Worm (Caenorhabditis elegans) whole organism, L2 larva: ENCODE results near the gene nhr-218.

ENCODE experiments used
- C34F6.9 ChIP-seq: fragments of 150-350 bp; optimal IDR thresholded peaks from 2 replicates; lab custom pipeline; 2014; ENCODE audit warnings: missing biosample characterization, missing genetic modification characterization
- F13H6.1 ChIP-seq: sonication (generic microtip); optimal IDR thresholded peaks from 2 replicates; lab custom pipeline; 2016; ENCODE audit warnings: missing genetic modification characterization, missing compliant biosample characterization
- R02D3.7 ChIP-seq: fragments of 150-350 bp; optimal IDR thresholded peaks from 2 replicates; lab custom pipeline; 2014; ENCODE audit warnings: missing biosample characterization, missing genetic modification characterization
- ZK546.5 ChIP-seq: sonication (generic microtip); optimal IDR thresholded peaks from 2 replicates; lab custom pipeline; 2017; ENCODE audit warnings: missing biosample characterization, missing genetic modification characterization
- alr-1 ChIP-seq: fragments of 150-350 bp; optimal IDR thresholded peaks from 2 replicates; lab custom pipeline; 2014; ENCODE audit warnings: missing biosample characterization, missing genetic modification characterization
- aly-2 ChIP-seq: fragments of 150-350 bp; optimal IDR thresholded peaks from 2 replicates; lab custom pipeline; 2014; ENCODE audit warnings: missing biosample characterization, missing genetic modification characterization
- ama-1 ChIP-seq: fragments of 150-350 bp; optimal IDR thresholded peaks from 2 replicates; lab custom pipeline; 2018; ENCODE audit warnings: inconsistent platforms
- blmp-1 ChIP-seq: sonication (generic microtip); optimal IDR thresholded peaks from 2 replicates; lab custom pipeline; 2017; ENCODE audit warnings: missing genetic modification characterization, mild to moderate bottlenecking, missing compliant biosample characterization, antibody characterized with exemption, moderate library complexity; ENCODE audit not compliant: insufficient read depth
- ceh-16 ChIP-seq: fragments of 150-350 bp; optimal IDR thresholded peaks from 2 replicates; lab custom pipeline; 2014; ENCODE audit warnings: missing biosample characterization, missing genetic modification characterization
- ceh-82 ChIP-seq: fragments of 150-350 bp; optimal IDR thresholded peaks from 2 replicates; lab custom pipeline; 2014; ENCODE audit warnings: missing biosample characterization, missing genetic modification characterization
- crh-2 ChIP-seq: sonication (generic microtip); optimal IDR thresholded peaks from 2 replicates; lab custom pipeline; 2017; ENCODE audit warnings: missing biosample characterization, missing genetic modification characterization
- dmd-4 ChIP-seq: sonication (generic microtip); optimal IDR thresholded peaks from 2 replicates; lab custom pipeline; 2017; ENCODE audit warnings: missing biosample characterization, missing genetic modification characterization
- elt-3 ChIP-seq: sonication (generic microtip); optimal IDR thresholded peaks from 2 replicates; lab custom pipeline; 2017; ENCODE audit warnings: missing biosample characterization, missing genetic modification characterization
- fos-1 ChIP-seq: fragments of 150-350 bp; optimal IDR thresholded peaks from 2 replicates; lab custom pipeline; 2014; ENCODE audit warnings: missing biosample characterization, missing genetic modification characterization
- gmeb-1 ChIP-seq: fragments of 150-350 bp; optimal IDR thresholded peaks from 2 replicates; lab custom pipeline; 2014; ENCODE audit warnings: missing biosample characterization, missing genetic modification characterization
- lin-11 ChIP-seq: fragments of 150-350 bp; sonication (generic microtip); optimal IDR thresholded peaks from 2 replicates; lab custom pipeline; 2014; ENCODE audit warnings: missing biosample characterization, missing genetic modification characterization, inconsistent platforms, mixed read lengths
- lsy-2 ChIP-seq, 2 experiments: fragments of 150-350 bp in 1 of 2; sonication (generic microtip) in 1 of 2; optimal IDR thresholded peaks; 2 replicates each; lab custom pipeline; 2014 to 2017; ENCODE audit warnings: missing biosample characterization in 2 of 2, missing genetic modification characterization in 2 of 2
- mdl-1 ChIP-seq, 2 experiments: fragments of 150-350 bp in 1 of 2; sonication (generic microtip) in 1 of 2; optimal IDR thresholded peaks; 2 replicates each; lab custom pipeline; 2017; ENCODE audit warnings: missing biosample characterization in 2 of 2, missing genetic modification characterization in 2 of 2
- nhr-10 ChIP-seq: sonication (generic microtip); optimal IDR thresholded peaks from 2 replicates; lab custom pipeline; 2017; ENCODE audit warnings: missing biosample characterization, missing genetic modification characterization
- nhr-11 ChIP-seq: fragments of 150-350 bp; optimal IDR thresholded peaks from 2 replicates; lab custom pipeline; 2014; ENCODE audit warnings: missing biosample characterization, missing genetic modification characterization
- nhr-12 ChIP-seq: fragments of 150-350 bp; optimal IDR thresholded peaks from 2 replicates; lab custom pipeline; 2014; ENCODE audit warnings: missing biosample characterization, missing genetic modification characterization
- nhr-129 ChIP-seq: fragments of 150-350 bp; optimal IDR thresholded peaks from 2 replicates; lab custom pipeline; 2014; ENCODE audit warnings: missing biosample characterization, missing genetic modification characterization
- nhr-23 ChIP-seq: fragments of 150-350 bp; optimal IDR thresholded peaks from 2 replicates; lab custom pipeline; 2014; ENCODE audit warnings: missing biosample characterization, missing genetic modification reagents, missing genetic modification characterization
- nhr-237 ChIP-seq: fragments of 150-350 bp; optimal IDR thresholded peaks from 2 replicates; lab custom pipeline; 2014; ENCODE audit warnings: missing biosample characterization, missing genetic modification characterization
- nhr-6 ChIP-seq: fragments of 150-350 bp; optimal IDR thresholded peaks from 2 replicates; lab custom pipeline; 2014; ENCODE audit warnings: missing biosample characterization, missing genetic modification characterization
- nhr-77 ChIP-seq: fragments of 150-350 bp; optimal IDR thresholded peaks from 2 replicates; lab custom pipeline; 2014; ENCODE audit warnings: missing biosample characterization, missing genetic modification characterization
- peb-1 ChIP-seq: fragments of 150-350 bp; optimal IDR thresholded peaks from 2 replicates; lab custom pipeline; 2014; ENCODE audit warnings: missing biosample characterization, missing genetic modification characterization
- sem-4 ChIP-seq: fragments of 150-350 bp; optimal IDR thresholded peaks from 2 replicates; lab custom pipeline; 2014; ENCODE audit warnings: missing biosample characterization, missing genetic modification reagents, missing genetic modification characterization
- sma-3 ChIP-seq: sonication (generic microtip); optimal IDR thresholded peaks from 2 replicates; lab custom pipeline; 2016; ENCODE audit warnings: missing genetic modification reagents, missing genetic modification characterization, missing compliant biosample characterization
- sma-9 ChIP-seq, 2 experiments: fragments of 150-350 bp in 1 of 2; sonication (generic microtip) in 1 of 2; optimal IDR thresholded peaks; 2 replicates each; lab custom pipeline; 2014 to 2016; ENCODE audit warnings: missing genetic modification characterization in 2 of 2, mild to moderate bottlenecking in 1 of 2, missing biosample characterization in 1 of 2, missing compliant biosample characterization in 1 of 2, missing genetic modification reagents in 1 of 2, moderate library complexity in 1 of 2
- snpc-4 ChIP-seq: fragments of 150-350 bp; optimal IDR thresholded peaks from 2 replicates; lab custom pipeline; 2014; ENCODE audit warnings: missing biosample characterization, missing genetic modification characterization
- unc-39 ChIP-seq: fragments of 150-350 bp; optimal IDR thresholded peaks from 2 replicates; lab custom pipeline; 2014; ENCODE audit warnings: missing biosample characterization, missing genetic modification characterization
- unc-62 ChIP-seq: fragments of 150-350 bp; optimal IDR thresholded peaks from 2 replicates; lab custom pipeline; 2014; ENCODE audit warnings: missing biosample characterization, missing genetic modification reagents, missing genetic modification characterization
- zag-1 ChIP-seq: fragments of 150-350 bp; optimal IDR thresholded peaks from 2 replicates; lab custom pipeline; 2014; ENCODE audit warnings: missing biosample characterization, missing genetic modification characterization
- ztf-4 ChIP-seq: fragments of 150-350 bp; optimal IDR thresholded peaks from 2 replicates; lab custom pipeline; 2014; ENCODE audit warnings: missing biosample characterization, missing genetic modification characterization

nhr-218 gene

ce11 chrV:16249105-16249504 is 9.1 kb upstream of the nhr-218 start:
- TF ChIP-seq peb-1 (tag; lab: Kevin White, UChicago) (no peak), ZK546.5 (no peak), sem-4 (tag; lab: Kevin White, UChicago) (no peak), sma-9 (GFP tag; optimal IDR thresholded peaks at IDR 0.05; lab: Kevin White, UChicago) (no peak), sma-9 (tag; optimal IDR thresholded peaks at IDR 0.05; lab: Kevin White, UChicago) (no peak), R02D3.7 (no peak), nhr-6 (tag; lab: Kevin White, UChicago) (no peak), lin-11 (tag; lab: Kevin White, UChicago) (no peak), elt-3 (no peak), aly-2 (no peak), nhr-23 (tag; lab: Kevin White, UChicago) (no peak), nhr-129 (tag; lab: Kevin White, UChicago) (no peak), fos-1 (no peak), blmp-1 (tag; lab: Kevin White, UChicago) (no peak), gmeb-1 (no peak), ztf-4 (no peak), nhr-237 (tag; lab: Kevin White, UChicago) (no peak)

- no peak for TF ChIP-seq nhr-10 (tag; lab: Kevin White, UChicago)
Observed at ce11 chrV:16253687-16254086, 4.6 kb upstream of the nhr-218 start, which contains the start of gene gcy-20. Gene gcy-20 (minus strand): TSS chrV:16253787.

ce11 chrV:16256395-16256794 is 1.8 kb upstream of the nhr-218 start, which contains the start of gene bgnt-1.3:
Gene bgnt-1.3 (minus strand): TSS chrV:16256495.
- TF ChIP-seq lsy-2 (tag; optimal IDR thresholded peaks at IDR 0.05; lab: Kevin White, UChicago) = no peak
- no peak for TF ChIP-seq ztf-4
- TF ChIP-seq mdl-1 (tag; optimal IDR thresholded peaks at IDR 0.05; lab: Kevin White, UChicago) = no peak
- TF ChIP-seq nhr-77 (tag; lab: Kevin White, UChicago) = no peak
- TF ChIP-seq peb-1 (tag; lab: Kevin White, UChicago) = no peak
- no peak for TF ChIP-seq nhr-11 (tag; lab: Kevin White, UChicago)
- TF ChIP-seq snpc-4 (tag; lab: Kevin White, UChicago) = no peak
- no peak for TF ChIP-seq nhr-12 (tag; lab: Kevin White, UChicago)
- no peak for TF ChIP-seq F13H6.1 (tag; lab: Kevin White, UChicago)
- TF ChIP-seq ama-1 (lab: Kevin White, UChicago) = no peak
- no peak for TF ChIP-seq nhr-23 (tag; lab: Kevin White, UChicago)

ce11 chrV:16259684-16260083 is 1.4 kb downstream of the nhr-218 start, which contains the start of gene nhr-127:
Gene nhr-127 (plus strand): TSS chrV:16259984.
- TF ChIP-seq peb-1 (tag; lab: Kevin White, UChicago) (no peak), sma-9 (GFP tag; optimal IDR thresholded peaks at IDR 0.05; lab: Kevin White, UChicago) (no peak), sma-9 (tag; optimal IDR thresholded peaks at IDR 0.05; lab: Kevin White, UChicago) (no peak), unc-62 (GFP tag; lab: Kevin White, UChicago) (no peak), lin-11 (tag; lab: Kevin White, UChicago) (no peak), ceh-16 (tag; lab: Kevin White, UChicago) (no peak), crh-2 (no peak)
- TF ChIP-seq, all 48 proteins: peak for 0

- TF ChIP-seq ceh-82 (tag; lab: Kevin White, UChicago) (no peak), C34F6.9 (tag; lab: Kevin White, UChicago) (no peak), gmeb-1 (no peak), lsy-2 (tag; optimal IDR thresholded peaks at IDR 0.05; lab: Kevin White, UChicago) (no peak)
Observed at ce11 chrV:16266514-16266913, 8.3 kb downstream of the nhr-218 start, which contains the start of gene T13F3.4. Gene T13F3.4 (minus strand): TSS chrV:16266614.

ce11 chrV:16269556-16269955 is 11.3 kb downstream of the nhr-218 start, which contains the start of the genes fbxa-2 and T13F3.8:
Gene fbxa-2 (minus strand): TSS chrV:16269656.
Gene T13F3.8 (plus strand): TSS chrV:16269800.
- TF ChIP-seq nhr-12 (tag; lab: Kevin White, UChicago) = no peak
- TF ChIP-seq nhr-129 (tag; lab: Kevin White, UChicago) = no peak
- no peak for TF ChIP-seq zag-1
- no peak for TF ChIP-seq aly-2
- TF ChIP-seq dmd-4 = no peak
- TF ChIP-seq unc-39 = no peak
- no peak for TF ChIP-seq sma-3 (GFP tag; lab: Kevin White, UChicago)
- TF ChIP-seq sma-9 (GFP tag; optimal IDR thresholded peaks at IDR 0.05; lab: Kevin White, UChicago) = no peak
- no peak for TF ChIP-seq sma-9 (tag; optimal IDR thresholded peaks at IDR 0.05; lab: Kevin White, UChicago)
- no peak for TF ChIP-seq sem-4 (tag; lab: Kevin White, UChicago)
- no peak for TF ChIP-seq lsy-2 (tag; optimal IDR thresholded peaks at IDR 0.05; lab: Kevin White, UChicago)
- TF ChIP-seq peb-1 (tag; lab: Kevin White, UChicago) = no peak
- no peak for TF ChIP-seq nhr-10 (tag; lab: Kevin White, UChicago)
- no peak for TF ChIP-seq alr-1 (tag; lab: Kevin White, UChicago)
